Worm (Caenorhabditis elegans) whole organism, L4 larva: ENCODE data around the gene trpp-3.

Source experiments
- F49E8.2 ChIP-seq: sonication (generic microtip); optimal IDR thresholded peaks from 2 replicates; lab custom pipeline; 2016; ENCODE audit warnings: missing compliant biosample characterization, mild to moderate bottlenecking, missing genetic modification characterization, borderline replicate concordance
- T20F7.1 ChIP-seq: fragments of 200-800 bp; sonication (Bioruptor generic); optimal IDR thresholded peaks from 2 replicates; lab custom pipeline; 2018; ENCODE audit warnings: mild to moderate bottlenecking, missing genetic modification characterization, missing compliant biosample characterization
- T26A8.4 ChIP-seq: fragments of 200-800 bp; sonication (Bioruptor generic); IDR thresholded peaks from 2 replicates; pipeline ENCODE4 v1.3.6; 2022; ENCODE audit warnings: missing genetic modification characterization, missing compliant biosample characterization
- Y48G9A.11 ChIP-seq: fragments of 200-800 bp; sonication (Bioruptor generic); IDR thresholded peaks from 2 replicates; pipeline ENCODE4 v1.3.6; 2022; ENCODE audit warnings: missing genetic modification reagents, missing genetic modification characterization, missing compliant biosample characterization
- ZK337.2 ChIP-seq: fragments of 200-800 bp; sonication (Bioruptor generic); IDR thresholded peaks from 2 replicates; pipeline ENCODE4 v1.3.6; 2022; ENCODE audit warnings: missing genetic modification reagents, missing genetic modification characterization, missing compliant biosample characterization
- ceh-20 ChIP-seq: fragments of 200-800 bp; sonication (Bioruptor generic); IDR thresholded peaks from 2 replicates; pipeline ENCODE4 v1.3.6; 2022; ENCODE audit warnings: missing genetic modification reagents, missing genetic modification characterization, missing compliant biosample characterization
- ceh-44 ChIP-seq: fragments of 200-800 bp; sonication (Bioruptor generic); IDR thresholded peaks from 2 replicates; pipeline ENCODE4 v1.3.6; 2022; ENCODE audit warnings: missing genetic modification reagents, missing genetic modification characterization, missing compliant biosample characterization
- ceh-62 ChIP-seq: sonication (generic microtip); optimal IDR thresholded peaks from 2 replicates; lab custom pipeline; 2017; ENCODE audit warnings: missing biosample characterization, missing genetic modification characterization
- ces-1 ChIP-seq: fragments of 150-350 bp; sonication (generic microtip); optimal IDR thresholded peaks from 4 replicates; lab custom pipeline; 2014; ENCODE audit warnings: missing biosample characterization, missing genetic modification reagents, missing genetic modification characterization
- cey-2 ChIP-seq: sonication (generic microtip); optimal IDR thresholded peaks from 3 replicates; lab custom pipeline; 2017; ENCODE audit warnings: missing genetic modification characterization, mild to moderate bottlenecking, missing compliant biosample characterization, antibody characterized with exemption, borderline replicate concordance; ENCODE audit not compliant: insufficient read depth
- daf-16 ChIP-seq, 3 experiments: sonication (generic microtip); optimal IDR thresholded peaks; 2 replicates each; lab custom pipeline; 2016 to 2017; ENCODE audit warnings: missing genetic modification characterization in 3 of 3, missing genetic modification reagents in 3 of 3, mild to moderate bottlenecking in 2 of 3, missing compliant biosample characterization in 2 of 3, missing biosample characterization in 1 of 3, moderate library complexity in 1 of 3
- dmd-6 ChIP-seq: fragments of 200-800 bp; sonication (Bioruptor generic); IDR thresholded peaks from 2 replicates; pipeline ENCODE4 v1.3.6; 2022; ENCODE audit warnings: missing genetic modification reagents, missing genetic modification characterization, missing compliant biosample characterization
- dpl-1 ChIP-seq: fragments of 150-350 bp; optimal IDR thresholded peaks from 2 replicates; lab custom pipeline; 2014; ENCODE audit warnings: missing biosample characterization, missing genetic modification reagents, missing genetic modification characterization
- dve-1 ChIP-seq: sonication (generic microtip); optimal IDR thresholded peaks from 2 replicates; lab custom pipeline; 2017; ENCODE audit warnings: antibody characterized with exemption, mild to moderate bottlenecking, missing genetic modification characterization, missing compliant biosample characterization; ENCODE audit not compliant: insufficient read depth
- gei-8 ChIP-seq: fragments of 200-800 bp; sonication (Bioruptor generic); optimal IDR thresholded peaks from 2 replicates; lab custom pipeline; 2018; ENCODE audit warnings: mild to moderate bottlenecking, missing genetic modification characterization, missing compliant biosample characterization
- hif-1 ChIP-seq, 2 experiments: sonication (generic microtip); optimal IDR thresholded peaks; 2 replicates each; lab custom pipeline; 2016 to 2017; ENCODE audit warnings: missing compliant biosample characterization in 2 of 2, missing genetic modification characterization in 2 of 2, missing genetic modification reagents in 2 of 2, missing genotype in 2 of 2, mild to moderate bottlenecking in 1 of 2
- hlh-11 ChIP-seq: fragments of 200-800 bp; sonication (Bioruptor generic); optimal IDR thresholded peaks from 2 replicates; lab custom pipeline; 2018; ENCODE audit warnings: mild to moderate bottlenecking, missing genetic modification characterization, missing compliant biosample characterization
- hmg-1.1 ChIP-seq: fragments of 200-800 bp; sonication (Bioruptor generic); IDR thresholded peaks from 2 replicates; pipeline ENCODE4 v1.3.6; 2022; ENCODE audit warnings: missing genetic modification reagents, missing genetic modification characterization, missing compliant biosample characterization
- jun-1 ChIP-seq: fragments of 150-350 bp; optimal IDR thresholded peaks from 2 replicates; lab custom pipeline; 2014; ENCODE audit warnings: missing biosample characterization, missing genetic modification reagents, missing genetic modification characterization
- lin-13 ChIP-seq: fragments of 150-350 bp; optimal IDR thresholded peaks from 2 replicates; lab custom pipeline; 2014; ENCODE audit warnings: missing biosample characterization, missing genetic modification reagents, missing genetic modification characterization
- lin-38 ChIP-seq: fragments of 200-800 bp; sonication (Bioruptor generic); IDR thresholded peaks from 2 replicates; pipeline ENCODE4 v1.3.6; 2022; ENCODE audit warnings: missing genetic modification reagents, missing genetic modification characterization, missing compliant biosample characterization
- lin-39 ChIP-seq: fragments of 150-350 bp; optimal IDR thresholded peaks from 2 replicates; lab custom pipeline; 2014; ENCODE audit warnings: missing biosample characterization, missing genetic modification reagents, missing genetic modification characterization
- lsy-2 ChIP-seq, 2 experiments: fragments of 150-350 bp in 1 of 2; sonication (generic microtip) in 1 of 2; optimal IDR thresholded peaks; 2 replicates each; lab custom pipeline; 2014 to 2017; ENCODE audit warnings: missing biosample characterization in 2 of 2, missing genetic modification characterization in 2 of 2
- mep-1 ChIP-seq: fragments of 150-350 bp; sonication (generic microtip); optimal IDR thresholded peaks from 3 replicates; lab custom pipeline; 2014; ENCODE audit warnings: missing biosample characterization, missing genetic modification characterization
- mes-2 ChIP-seq: sonication (generic microtip); optimal IDR thresholded peaks from 2 replicates; lab custom pipeline; 2016; ENCODE audit warnings: missing genotype, mild to moderate bottlenecking, missing genetic modification characterization, missing compliant biosample characterization; ENCODE audit not compliant: poor library complexity, severe bottlenecking
- mxl-2 ChIP-seq: fragments of 200-800 bp; sonication (Bioruptor generic); conservative IDR thresholded peaks from 2 replicates; pipeline ENCODE4 v1.3.6; 2022; ENCODE audit warnings: missing genetic modification reagents, missing genetic modification characterization, missing compliant biosample characterization
- mxl-3 ChIP-seq: fragments of 200-800 bp; sonication (Bioruptor generic); optimal IDR thresholded peaks from 2 replicates; lab custom pipeline; 2018; ENCODE audit warnings: mild to moderate bottlenecking, missing genetic modification characterization, missing compliant biosample characterization
- nhr-10 ChIP-seq: fragments of 150-350 bp; optimal IDR thresholded peaks from 2 replicates; lab custom pipeline; 2014; ENCODE audit warnings: missing biosample characterization, missing genetic modification characterization
- nhr-102 ChIP-seq: sonication (generic microtip); optimal IDR thresholded peaks from 2 replicates; lab custom pipeline; 2016; ENCODE audit warnings: mild to moderate bottlenecking, missing genetic modification characterization, moderate library complexity, missing compliant biosample characterization
- nhr-25 ChIP-seq: sonication (generic microtip); optimal IDR thresholded peaks from 2 replicates; lab custom pipeline; 2017; ENCODE audit warnings: missing genetic modification characterization, mild to moderate bottlenecking, missing compliant biosample characterization, antibody characterized with exemption, moderate library complexity, borderline replicate concordance; ENCODE audit not compliant: insufficient read depth
- nhr-28 ChIP-seq: fragments of 150-350 bp; optimal IDR thresholded peaks from 2 replicates; lab custom pipeline; 2014; ENCODE audit warnings: missing biosample characterization, missing genetic modification characterization
- nhr-41 ChIP-seq: fragments of 200-800 bp; sonication (Bioruptor generic); IDR thresholded peaks from 2 replicates; pipeline ENCODE4 v1.3.6; 2022; ENCODE audit warnings: missing genetic modification reagents, missing genetic modification characterization, missing compliant biosample characterization
- nhr-42 ChIP-seq: fragments of 200-800 bp; sonication (Bioruptor generic); IDR thresholded peaks from 2 replicates; pipeline ENCODE4 v1.3.6; 2022; ENCODE audit warnings: missing genetic modification characterization, missing compliant biosample characterization
- pha-4 ChIP-seq, 2 experiments: fragments of 150-350 bp in 1 of 2; fragments of 200-800 bp in 1 of 2; sonication (Bioruptor generic) in 1 of 2; IDR thresholded peaks in 1 of 2; optimal IDR thresholded peaks in 1 of 2; 2 replicates each; pipeline versions ENCODE4 v1.3.6 to Lab custom; 2014 to 2022; ENCODE audit warnings: missing genetic modification characterization in 2 of 2, missing genetic modification reagents in 2 of 2, missing biosample characterization in 1 of 2, missing compliant biosample characterization in 1 of 2
- php-3 ChIP-seq: fragments of 200-800 bp; sonication (Bioruptor generic); IDR thresholded peaks from 2 replicates; pipeline ENCODE4 v1.3.6; 2022; ENCODE audit warnings: missing genetic modification reagents, missing genetic modification characterization, missing compliant biosample characterization
- skn-1 ChIP-seq: fragments of 150-350 bp; optimal IDR thresholded peaks from 2 replicates; lab custom pipeline; 2014; ENCODE audit warnings: missing biosample characterization, missing genetic modification characterization
- spr-1 ChIP-seq: sonication (generic microtip); optimal IDR thresholded peaks from 2 replicates; lab custom pipeline; 2016; ENCODE audit warnings: mild to moderate bottlenecking, missing genetic modification characterization, missing compliant biosample characterization
- tra-1 ChIP-seq: fragments of 200-800 bp; sonication (Bioruptor generic); IDR thresholded peaks from 2 replicates; pipeline ENCODE4 v1.3.6; 2022; ENCODE audit warnings: missing genetic modification reagents, missing genetic modification characterization, missing compliant biosample characterization
- unc-130 ChIP-seq: sonication (generic microtip); optimal IDR thresholded peaks from 2 replicates; lab custom pipeline; 2016; ENCODE audit warnings: missing genetic modification reagents, missing genetic modification characterization, missing compliant biosample characterization
- zfp-3 ChIP-seq: fragments of 200-800 bp; sonication (Bioruptor generic); conservative IDR thresholded peaks from 2 replicates; pipeline ENCODE4 v1.3.6; 2022; ENCODE audit warnings: missing genetic modification reagents, missing genetic modification characterization, missing compliant biosample characterization
- zip-11 ChIP-seq: fragments of 200-800 bp; sonication (Bioruptor generic); IDR thresholded peaks from 2 replicates; pipeline ENCODE4 v1.3.6; 2022; ENCODE audit warnings: missing genetic modification characterization, missing compliant biosample characterization
- zip-2 ChIP-seq: fragments of 150-350 bp; optimal IDR thresholded peaks from 2 replicates; lab custom pipeline; 2014; ENCODE audit warnings: missing biosample characterization, missing genetic modification characterization

The trpp-3 gene

DNA sequence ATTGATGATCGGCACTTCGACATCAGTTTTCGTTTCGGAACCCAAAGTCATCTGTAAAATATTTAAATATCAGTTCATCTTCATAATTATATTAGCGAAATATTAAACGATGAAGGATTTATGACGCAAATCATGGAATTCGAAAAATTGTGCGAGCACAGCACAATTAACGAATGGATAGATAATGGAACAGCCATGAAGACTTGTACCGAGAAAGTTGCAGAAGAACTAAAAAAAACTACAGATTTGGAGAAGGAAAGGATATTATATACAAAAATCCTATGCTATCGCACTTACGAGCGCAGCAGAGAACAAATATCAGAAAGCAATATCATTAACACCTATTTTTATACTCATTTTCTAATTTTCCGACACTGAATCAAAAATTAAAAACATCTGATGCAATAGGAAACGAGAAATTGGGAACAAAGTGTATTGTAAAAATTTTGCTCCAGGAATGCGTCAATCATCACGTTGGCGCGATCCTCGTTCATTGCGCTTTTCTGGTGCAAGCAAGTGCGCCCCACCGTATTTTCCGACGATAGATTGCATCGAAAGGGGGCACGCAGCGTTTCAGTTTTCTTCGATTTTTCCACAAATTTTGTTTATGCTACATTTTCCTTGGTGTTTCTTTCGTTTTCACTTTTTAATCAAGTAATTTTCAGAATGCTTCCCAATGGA lies 3.8 kb upstream of the trpp-3 start, which contains the start of the genes clu-1 and prp-40 (continued):
- peak; percentile 75 for TF ChIP-seq dmd-6 (GFP tag; lab: Robert Waterston, UW)
- TF ChIP-seq hmg-1.1, result peak; percentile 80
- no peak for TF ChIP-seq T20F7.1 (GFP tag; lab: Kevin White, UChicago)
- TF ChIP-seq hlh-11 (tag; lab: Kevin White, UChicago), result peak; percentile 87
- TF ChIP-seq ceh-44 (GFP tag; lab: Robert Waterston, UW), result 0 out of 2 replicates have a peak, but pooled peaks have one; percentile 41
- no peak for TF ChIP-seq gei-8 (GFP tag; lab: Kevin White, UChicago)
- TF ChIP-seq daf-16 (GFP tag; optimal IDR thresholded peaks at IDR 0.05; lab: Kevin White, UChicago), result peak in 1 of 2 experiments; percentile 55
- peak; percentile 72 for TF ChIP-seq daf-16 (tag; optimal IDR thresholded peaks at IDR 0.05; lab: Kevin White, UChicago)
- TF ChIP-seq ceh-20 (GFP tag; lab: Robert Waterston, UW), result peak; percentile 52; the same call in 1 of the 2 replicates
- TF ChIP-seq nhr-10 (tag; lab: Kevin White, UChicago), result peak; percentile 18
- peak; percentile 79; the same call in 1 of the 2 replicates for TF ChIP-seq nhr-42 (GFP tag; lab: Robert Waterston, UW)
- no peak for TF ChIP-seq tra-1 (GFP tag; lab: Robert Waterston, UW)
- TF ChIP-seq ZK337.2 (GFP tag; lab: Robert Waterston, UW), result no peak
- no peak for TF ChIP-seq mxl-2
- no peak for TF ChIP-seq ces-1 (GFP tag; lab: Kevin White, UChicago)
- TF ChIP-seq lin-39 (tag; lab: Kevin White, UChicago), result no peak
- TF ChIP-seq mep-1, result peak; percentile 92
- TF ChIP-seq ceh-62 (tag; lab: Kevin White, UChicago), result no peak
- peak; percentile 57; the same call in 1 of the 2 replicates for TF ChIP-seq zfp-3 (GFP tag; lab: Robert Waterston, UW)
- TF ChIP-seq cey-2 (tag; lab: Kevin White, UChicago), result no peak
- peak; percentile 62 for TF ChIP-seq spr-1 (tag; lab: Kevin White, UChicago)
- peak; percentile 24 for TF ChIP-seq F49E8.2 (tag; lab: Kevin White, UChicago)
- peak; percentile 64 for TF ChIP-seq nhr-28 (tag; lab: Kevin White, UChicago)
- TF ChIP-seq nhr-41 (GFP tag; lab: Robert Waterston, UW), result no peak
- TF ChIP-seq php-3 (GFP tag; lab: Robert Waterston, UW), result no peak
- TF ChIP-seq zip-11 (GFP tag; lab: Robert Waterston, UW), result no peak
- TF ChIP-seq zip-2, result peak; percentile 17
- TF ChIP-seq hif-1 (tag; optimal IDR thresholded peaks at IDR 0.05; lab: Kevin White, UChicago), result peak; percentile 49 to 69
- TF ChIP-seq skn-1 (tag; lab: Kevin White, UChicago), result no peak
- TF ChIP-seq unc-130 (GFP tag; lab: Kevin White, UChicago), result peak; percentile 44
- no peak for TF ChIP-seq Y48G9A.11
- peak; percentile 67 for TF ChIP-seq T26A8.4
- peak; percentile 25; the same call in 1 of the 2 replicates for TF ChIP-seq pha-4 (GFP tag; IDR thresholded peaks at IDR 0.05; lab: Robert Waterston, UW)
- TF ChIP-seq pha-4 (tag; optimal IDR thresholded peaks at IDR 0.05; lab: Kevin White, UChicago), result peak; percentile 78

DNA sequence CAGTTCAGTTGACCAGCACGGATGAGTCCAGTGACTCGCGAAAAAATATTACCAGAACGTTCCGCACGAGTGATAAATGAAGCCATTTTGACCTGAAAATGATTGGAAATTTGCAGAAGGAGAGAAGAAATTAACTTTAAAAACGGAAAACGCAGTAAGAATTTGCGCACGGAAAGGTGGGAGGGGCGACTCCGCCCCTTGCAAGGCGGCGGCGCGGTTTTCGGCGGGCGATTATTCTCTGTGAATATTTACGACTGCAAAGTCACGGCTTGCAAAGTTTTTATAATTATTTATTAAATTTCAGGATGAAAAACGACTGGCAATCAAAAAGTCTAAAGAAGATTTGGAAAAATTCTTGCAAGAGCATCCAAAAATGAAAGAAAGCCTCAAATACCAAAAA lies 1.8 kb upstream of the trpp-3 start, which contains the start of gene mrps-23:
TSS of gene mrps-23 (minus strand) at position 92 of the 400 bp plus-strand sequence.
- TF ChIP-seq hif-1 (tag; optimal IDR thresholded peaks at IDR 0.05; lab: Kevin White, UChicago) (no peak), nhr-102 (tag; lab: Kevin White, UChicago) (no peak), spr-1 (tag; lab: Kevin White, UChicago) (peak; percentile 12), lin-38 (GFP tag; lab: Robert Waterston, UW) (peak; percentile 41), lin-13 (GFP tag; lab: Kevin White, UChicago) (no peak), dve-1 (tag; lab: Kevin White, UChicago) (peak; percentile 11), nhr-28 (tag; lab: Kevin White, UChicago) (no peak), mes-2 (tag; lab: Kevin White, UChicago) (peak; percentile 60), mxl-3 (no peak), jun-1 (tag; lab: Kevin White, UChicago) (no peak), lsy-2 (tag; optimal IDR thresholded peaks at IDR 0.05; lab: Kevin White, UChicago) (peak in 1 of 2 experiments; percentile 42), dpl-1 (peak; percentile 14), hlh-11 (tag; lab: Kevin White, UChicago) (peak; percentile 4), daf-16 (GFP tag; optimal IDR thresholded peaks at IDR 0.05; lab: Kevin White, UChicago) (no peak), daf-16 (tag; optimal IDR thresholded peaks at IDR 0.05; lab: Kevin White, UChicago) (peak; percentile 5), nhr-25 (tag; lab: Kevin White, UChicago) (no peak)
- TF ChIP-seq, all 104 proteins: peak for 8
